Worm (Caenorhabditis elegans) whole organism, mixed stage, embryonic: Measurements from ENCODE around the gene B0563.10.

Experiments used
- M03D4.4 ChIP-seq: sonication (generic microtip); optimal IDR thresholded peaks from 2 replicates; lab custom pipeline; 2017; ENCODE audit warnings: mild to moderate bottlenecking, missing genetic modification characterization, missing compliant biosample characterization
- bed-3 ChIP-seq: fragments of 200-800 bp; sonication (Bioruptor generic); optimal IDR thresholded peaks from 3 replicates; lab custom pipeline; 2018; ENCODE audit warnings: mild to moderate bottlenecking, missing genetic modification characterization, moderate library complexity, missing compliant biosample characterization
- blmp-1 ChIP-seq: fragments of 150-350 bp; optimal IDR thresholded peaks from 2 replicates; lab custom pipeline; 2014; ENCODE audit warnings: missing biosample characterization, missing genetic modification characterization
- ceh-39 ChIP-seq: fragments of 150-350 bp; optimal IDR thresholded peaks from 2 replicates; lab custom pipeline; 2014; ENCODE audit warnings: missing biosample characterization, missing genetic modification characterization
- ceh-43 ChIP-seq: fragments of 200-800 bp; sonication (Bioruptor generic); optimal IDR thresholded peaks from 2 replicates; lab custom pipeline; 2018; ENCODE audit warnings: mild to moderate bottlenecking, missing genetic modification characterization, moderate library complexity, missing compliant biosample characterization
- ceh-83 ChIP-seq: fragments of 200-800 bp; sonication (Bioruptor generic); optimal IDR thresholded peaks from 2 replicates; lab custom pipeline; 2018; ENCODE audit warnings: mild to moderate bottlenecking, missing genetic modification characterization, missing compliant biosample characterization
- ces-1 ChIP-seq: fragments of 150-350 bp; optimal IDR thresholded peaks from 2 replicates; lab custom pipeline; 2014; ENCODE audit warnings: missing biosample characterization, missing genetic modification reagents, missing genetic modification characterization
- cnd-1 ChIP-seq: fragments of 200-800 bp; sonication (Bioruptor generic); optimal IDR thresholded peaks from 2 replicates; lab custom pipeline; 2018; ENCODE audit warnings: mild to moderate bottlenecking, missing genetic modification characterization, missing compliant biosample characterization
- drap-1 ChIP-seq: fragments of 200-800 bp; sonication (Bioruptor generic); optimal IDR thresholded peaks from 3 replicates; lab custom pipeline; 2018; ENCODE audit warnings: mild to moderate bottlenecking, missing genetic modification characterization, missing compliant biosample characterization
- elt-1 ChIP-seq: sonication (generic microtip); optimal IDR thresholded peaks from 2 replicates; lab custom pipeline; 2017; ENCODE audit warnings: missing genetic modification characterization, mild to moderate bottlenecking, missing compliant biosample characterization, antibody characterized with exemption, moderate library complexity, borderline replicate concordance; ENCODE audit not compliant: insufficient read depth
- elt-3 ChIP-seq: fragments of 150-350 bp; optimal IDR thresholded peaks from 2 replicates; lab custom pipeline; 2014; ENCODE audit warnings: missing biosample characterization, missing genetic modification characterization
- flh-1 ChIP-seq: fragments of 200-800 bp; sonication (Bioruptor generic); optimal IDR thresholded peaks from 2 replicates; lab custom pipeline; 2018; ENCODE audit warnings: mild to moderate bottlenecking, missing genetic modification characterization, moderate library complexity, missing compliant biosample characterization
- ham-2 ChIP-seq: fragments of 200-800 bp; sonication (Bioruptor generic); optimal IDR thresholded peaks from 2 replicates; lab custom pipeline; 2018; ENCODE audit warnings: mild to moderate bottlenecking, missing genetic modification characterization, missing compliant biosample characterization
- hlh-1 ChIP-seq: fragments of 150-350 bp; optimal IDR thresholded peaks from 2 replicates; lab custom pipeline; 2014; ENCODE audit warnings: missing biosample characterization, missing genetic modification reagents, missing genetic modification characterization
- lin-13 ChIP-seq: fragments of 150-350 bp; optimal IDR thresholded peaks from 2 replicates; lab custom pipeline; 2014; ENCODE audit warnings: missing biosample characterization, missing genetic modification characterization
- lin-32 ChIP-seq: fragments of 200-800 bp; sonication (Bioruptor generic); optimal IDR thresholded peaks from 2 replicates; lab custom pipeline; 2018; ENCODE audit warnings: mild to moderate bottlenecking, missing genetic modification characterization, missing compliant biosample characterization
- lsy-2 ChIP-seq: fragments of 150-350 bp; optimal IDR thresholded peaks from 2 replicates; lab custom pipeline; 2014; ENCODE audit warnings: missing biosample characterization, missing genetic modification characterization
- mab-5 ChIP-seq: fragments of 150-350 bp; optimal IDR thresholded peaks from 2 replicates; lab custom pipeline; 2014; ENCODE audit warnings: missing biosample characterization, missing genetic modification characterization
- mep-1 ChIP-seq: fragments of 150-350 bp; optimal IDR thresholded peaks from 2 replicates; lab custom pipeline; 2017; ENCODE audit warnings: missing biosample characterization, missing genetic modification reagents, missing genetic modification characterization, inconsistent platforms
- mls-2 ChIP-seq: sonication (generic microtip); optimal IDR thresholded peaks from 2 replicates; lab custom pipeline; 2016; ENCODE audit warnings: mild to moderate bottlenecking, missing genetic modification characterization, moderate library complexity, missing compliant biosample characterization
- nhr-12 ChIP-seq: fragments of 150-350 bp; optimal IDR thresholded peaks from 2 replicates; lab custom pipeline; 2014; ENCODE audit warnings: missing biosample characterization, missing genetic modification characterization
- nhr-2 ChIP-seq: fragments of 150-350 bp; optimal IDR thresholded peaks from 2 replicates; lab custom pipeline; 2014; ENCODE audit warnings: missing biosample characterization, missing genetic modification characterization
- nhr-237 ChIP-seq: fragments of 150-350 bp; optimal IDR thresholded peaks from 2 replicates; lab custom pipeline; 2014; ENCODE audit warnings: missing biosample characterization, missing genetic modification characterization
- nhr-28 ChIP-seq: fragments of 150-350 bp; optimal IDR thresholded peaks from 2 replicates; lab custom pipeline; 2014; ENCODE audit warnings: missing biosample characterization, missing genetic modification characterization
- nhr-76 ChIP-seq: sonication (generic microtip); optimal IDR thresholded peaks from 2 replicates; lab custom pipeline; 2017; ENCODE audit warnings: missing biosample characterization, missing genetic modification characterization
- pha-4 ChIP-seq: fragments of 150-350 bp; optimal IDR thresholded peaks from 2 replicates; lab custom pipeline; 2018; ENCODE audit warnings: missing biosample characterization, missing genetic modification reagents, missing genetic modification characterization
- sem-2 ChIP-seq: fragments of 200-800 bp; sonication (Bioruptor generic); optimal IDR thresholded peaks from 2 replicates; lab custom pipeline; 2018; ENCODE audit warnings: mild to moderate bottlenecking, missing genetic modification characterization, missing compliant biosample characterization
- snpc-4 ChIP-seq: fragments of 150-350 bp; optimal IDR thresholded peaks from 2 replicates; lab custom pipeline; 2014; ENCODE audit warnings: missing biosample characterization, missing genetic modification characterization
- sptf-1 ChIP-seq: sonication (generic microtip); optimal IDR thresholded peaks from 2 replicates; lab custom pipeline; 2017; ENCODE audit warnings: mild to moderate bottlenecking, missing genetic modification characterization, moderate library complexity, missing compliant biosample characterization
- tbx-8 ChIP-seq: fragments of 200-800 bp; sonication (Bioruptor generic); optimal IDR thresholded peaks from 2 replicates; lab custom pipeline; 2018; ENCODE audit warnings: mild to moderate bottlenecking, missing genetic modification characterization, moderate library complexity, missing compliant biosample characterization
- unc-120 ChIP-seq: sonication (generic microtip); optimal IDR thresholded peaks from 2 replicates; lab custom pipeline; 2017; ENCODE audit warnings: missing genetic modification characterization, missing compliant biosample characterization; ENCODE audit not compliant: poor library complexity, severe bottlenecking
- unc-39 ChIP-seq: fragments of 150-350 bp; optimal IDR thresholded peaks from 2 replicates; lab custom pipeline; 2014; ENCODE audit warnings: missing biosample characterization, missing genetic modification characterization
- unc-62 ChIP-seq: fragments of 150-350 bp; optimal IDR thresholded peaks from 2 replicates; lab custom pipeline; 2014; ENCODE audit warnings: missing biosample characterization, missing genetic modification reagents, missing genetic modification characterization
- zip-8 ChIP-seq: fragments of 150-350 bp; optimal IDR thresholded peaks from 2 replicates; lab custom pipeline; 2014; ENCODE audit warnings: missing biosample characterization, missing genetic modification characterization
- ztf-11 ChIP-seq: fragments of 150-350 bp; optimal IDR thresholded peaks from 2 replicates; lab custom pipeline; 2014; ENCODE audit warnings: missing biosample characterization, missing genetic modification characterization

The B0563.10 gene

DNA sequence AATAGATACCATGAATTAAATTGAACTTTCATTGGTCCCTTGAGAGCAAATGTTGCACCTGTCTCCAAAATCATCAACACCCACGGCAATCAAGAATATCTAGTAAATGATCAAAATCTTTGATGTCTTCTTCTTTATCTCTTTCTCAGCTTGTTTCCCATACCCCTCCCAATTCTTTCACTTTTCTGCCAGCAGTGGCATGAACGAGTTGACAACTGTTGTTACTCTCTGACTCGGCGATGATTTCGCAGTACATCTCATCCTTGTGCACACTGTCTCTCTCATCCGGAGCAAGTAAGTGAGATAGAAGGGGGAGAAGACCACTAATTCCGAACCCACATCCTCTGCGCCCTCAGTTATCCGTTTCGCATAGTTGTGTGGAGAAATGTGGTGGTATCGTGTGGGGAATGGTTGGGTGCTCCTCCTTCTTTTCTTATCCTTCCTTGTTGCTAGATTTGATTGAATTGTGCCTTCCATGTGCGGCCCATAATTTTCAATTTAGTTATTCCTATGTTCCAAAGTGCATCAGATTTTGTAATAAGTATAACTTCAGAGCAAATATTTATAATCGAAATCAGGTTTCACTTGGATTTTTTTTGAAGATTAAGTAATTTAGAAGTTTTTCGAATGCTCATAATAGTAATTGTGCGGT is 5.7 kb downstream of the B0563.10 start:
- TF ChIP-seq unc-120 (tag; lab: Kevin White, UChicago) (peak; percentile 73), unc-62 (peak; percentile 66), flh-1 (no peak), hlh-1 (tag; lab: Kevin White, UChicago) (peak; percentile 96), ces-1 (GFP tag; lab: Kevin White, UChicago) (peak; percentile 88), mls-2 (tag; lab: Kevin White, UChicago) (no peak), M03D4.4 (tag; lab: Kevin White, UChicago) (no peak)

DNA sequence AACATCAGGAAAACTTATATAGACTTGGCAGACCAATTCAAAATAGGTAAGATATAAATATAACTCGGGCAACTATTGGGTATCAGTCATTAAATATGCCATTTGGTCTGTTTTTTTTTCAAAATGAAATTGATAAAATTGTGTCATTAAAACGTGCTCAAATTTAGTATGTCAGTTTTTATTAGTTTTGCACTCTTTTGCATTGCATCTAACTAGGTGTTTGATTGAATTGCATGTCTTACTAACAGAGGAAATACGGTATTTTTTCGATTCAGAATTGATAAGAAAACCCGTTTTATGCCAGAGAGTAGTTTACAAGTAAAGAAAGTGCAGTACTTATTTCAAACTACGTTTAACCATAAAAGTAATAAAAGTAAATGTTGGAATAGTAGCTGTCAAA is 11.3 kb downstream of the B0563.10 start:
- TF ChIP-seq zip-8 (tag; lab: Kevin White, UChicago): no peak
- no peak for TF ChIP-seq blmp-1 (tag; lab: Kevin White, UChicago)
- no peak for TF ChIP-seq bed-3 (GFP tag; lab: Kevin White, UChicago)
- TF ChIP-seq ztf-11: no peak
- TF ChIP-seq lin-13 (tag; lab: Kevin White, UChicago): no peak
- TF ChIP-seq sptf-1 (tag; lab: Kevin White, UChicago): no peak
- TF ChIP-seq tbx-8 (GFP tag; lab: Kevin White, UChicago): no peak
- TF ChIP-seq nhr-12 (tag; lab: Kevin White, UChicago): no peak
- TF ChIP-seq unc-39 (tag; lab: Kevin White, UChicago): no peak

DNA sequence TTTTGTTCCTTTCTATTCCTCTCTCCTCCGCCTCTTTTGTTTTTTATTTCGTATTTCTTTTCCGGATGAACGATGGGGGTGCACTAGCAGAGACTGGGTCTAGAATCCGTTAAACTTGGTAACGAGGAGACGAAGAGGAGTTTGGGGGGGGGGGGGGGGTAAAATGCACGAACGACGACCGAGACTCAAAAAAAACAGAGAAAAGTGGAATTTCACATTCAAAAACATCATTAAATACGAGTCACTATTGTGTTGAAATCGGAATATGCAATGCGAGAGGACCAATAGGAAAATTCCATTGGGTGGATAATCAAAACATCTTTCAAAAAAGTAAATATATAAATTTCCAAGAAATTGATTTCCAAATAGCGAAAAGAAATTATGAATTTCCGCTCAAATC is 12.8 kb downstream of the B0563.10 start, which contains the start of gene B0563.7:
B0563.7 (minus strand) TSS at position 101 of the 400 bp plus-strand sequence.
- TF ChIP-seq snpc-4 (tag; lab: Kevin White, UChicago): no peak
- TF ChIP-seq M03D4.4 (tag; lab: Kevin White, UChicago): no peak
- no peak for TF ChIP-seq blmp-1 (tag; lab: Kevin White, UChicago)
- no peak for TF ChIP-seq lin-13 (tag; lab: Kevin White, UChicago)
- TF ChIP-seq drap-1 (GFP tag; lab: Kevin White, UChicago): no peak
- TF ChIP-seq elt-1: no peak
- no peak for TF ChIP-seq ham-2 (GFP tag; lab: Kevin White, UChicago)
- TF ChIP-seq nhr-76 (tag; lab: Kevin White, UChicago): no peak
- no peak for TF ChIP-seq nhr-12 (tag; lab: Kevin White, UChicago)
- TF ChIP-seq cnd-1: no peak
- TF ChIP-seq nhr-2 (tag; lab: Kevin White, UChicago): no peak
- no peak for TF ChIP-seq sem-2
- TF ChIP-seq bed-3 (GFP tag; lab: Kevin White, UChicago): no peak
- no peak for TF ChIP-seq ceh-39 (tag; lab: Kevin White, UChicago)
- TF ChIP-seq mab-5 (tag; lab: Kevin White, UChicago): no peak
- TF ChIP-seq zip-8 (tag; lab: Kevin White, UChicago): no peak
- no peak for TF ChIP-seq ceh-43
- TF ChIP-seq unc-62: no peak
- TF ChIP-seq, all 35 proteins: peak for 0

DNA sequence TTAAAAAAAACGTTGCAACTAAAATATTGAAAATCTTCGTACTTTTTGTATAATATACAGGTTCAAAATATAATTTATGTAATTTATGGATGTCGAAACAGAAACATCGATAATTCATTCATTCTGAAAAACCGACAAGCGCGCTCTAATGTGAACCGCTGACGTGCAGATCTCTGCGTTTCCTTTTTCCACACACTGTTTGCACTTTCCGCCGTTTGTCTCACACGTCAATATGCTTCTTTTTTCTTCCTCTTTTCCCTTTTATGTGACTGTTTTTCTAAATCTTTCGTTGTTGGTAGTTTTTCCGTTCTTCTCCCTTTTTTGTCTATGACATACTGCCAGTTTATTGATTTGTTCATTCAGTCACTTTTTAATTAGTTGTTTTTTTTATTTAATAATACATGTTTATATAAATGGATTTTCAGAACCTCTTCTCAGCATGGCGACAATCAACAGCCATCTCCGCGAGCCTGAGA is 16.7 kb downstream of the B0563.10 start, which contains the start of gene tmbi-4:
tmbi-4 (plus strand) TSS at position 426 of the 476 bp plus-strand sequence.
- no peak for TF ChIP-seq bed-3 (GFP tag; lab: Kevin White, UChicago)
- TF ChIP-seq blmp-1 (tag; lab: Kevin White, UChicago): no peak
- TF ChIP-seq nhr-2 (tag; lab: Kevin White, UChicago): no peak
- TF ChIP-seq mep-1: peak; percentile 26
- no peak for TF ChIP-seq unc-120 (tag; lab: Kevin White, UChicago)
- no peak for TF ChIP-seq snpc-4 (tag; lab: Kevin White, UChicago)
- no peak for TF ChIP-seq tbx-8 (GFP tag; lab: Kevin White, UChicago)
- peak; percentile 59 for TF ChIP-seq hlh-1 (tag; lab: Kevin White, UChicago)
- TF ChIP-seq lin-32 (GFP tag; lab: Kevin White, UChicago): no peak
- no peak for TF ChIP-seq flh-1
- TF ChIP-seq ceh-83 (GFP tag; lab: Kevin White, UChicago): no peak
- no peak for TF ChIP-seq zip-8 (tag; lab: Kevin White, UChicago)
- TF ChIP-seq elt-1: no peak
- peak; percentile 44 for TF ChIP-seq ceh-39 (tag; lab: Kevin White, UChicago)
- TF ChIP-seq cnd-1: no peak
- TF ChIP-seq pha-4 (tag; lab: Kevin White, UChicago): no peak
- no peak for TF ChIP-seq lsy-2
- TF ChIP-seq drap-1 (GFP tag; lab: Kevin White, UChicago): no peak
- TF ChIP-seq sptf-1 (tag; lab: Kevin White, UChicago): no peak
- no peak for TF ChIP-seq nhr-76 (tag; lab: Kevin White, UChicago)
- no peak for TF ChIP-seq nhr-28 (tag; lab: Kevin White, UChicago)
- TF ChIP-seq ces-1 (GFP tag; lab: Kevin White, UChicago): peak; percentile 44
- no peak for TF ChIP-seq elt-3 (tag; lab: Kevin White, UChicago)
- no peak for TF ChIP-seq nhr-12 (tag; lab: Kevin White, UChicago)
- no peak for TF ChIP-seq unc-39 (tag; lab: Kevin White, UChicago)
- no peak for TF ChIP-seq nhr-237 (tag; lab: Kevin White, UChicago)
- no peak for TF ChIP-seq lin-13 (tag; lab: Kevin White, UChicago)
